Worm (Caenorhabditis elegans) whole organism, early embryonic: ENCODE results near the gene nuo-1.

Source experiments
- B0310.2 ChIP-seq: sonication (generic microtip); optimal IDR thresholded peaks from 2 replicates; lab custom pipeline; 2016; ENCODE audit warnings: mild to moderate bottlenecking, missing genetic modification characterization, missing compliant biosample characterization
- ama-1 ChIP-seq: fragments of 150-350 bp; optimal IDR thresholded peaks from 2 replicates; lab custom pipeline; 2014
- ceh-13 ChIP-seq: fragments of 200-800 bp; sonication (Bioruptor generic); optimal IDR thresholded peaks from 2 replicates; lab custom pipeline; 2018; ENCODE audit warnings: mild to moderate bottlenecking, missing genetic modification characterization, missing compliant biosample characterization
- hmg-4 ChIP-seq: fragments of 200-800 bp; sonication (Bioruptor generic); optimal IDR thresholded peaks from 2 replicates; lab custom pipeline; 2018; ENCODE audit warnings: mild to moderate bottlenecking, missing genetic modification characterization, missing compliant biosample characterization
- pes-1 ChIP-seq: fragments of 200-800 bp; sonication (Bioruptor generic); IDR thresholded peaks from 2 replicates; pipeline ENCODE4 v1.3.6; 2022; ENCODE audit warnings: missing genetic modification reagents, missing genetic modification characterization, missing compliant biosample characterization
- scrt-1 ChIP-seq: fragments of 200-800 bp; sonication (Bioruptor generic); IDR thresholded peaks from 2 replicates; pipeline ENCODE4 v1.3.6; 2022; ENCODE audit warnings: missing genetic modification characterization, missing compliant biosample characterization
- tbx-37 ChIP-seq: fragments of 200-800 bp; sonication (Bioruptor generic); conservative IDR thresholded peaks from 2 replicates; pipeline ENCODE4 v1.3.6; 2022; ENCODE audit warnings: missing genetic modification reagents, missing genetic modification characterization, missing compliant biosample characterization

ce11 chrII:11134828-11135227, 37.2 kb downstream of the nuo-1 start, which contains the start of gene F40F8.5:
- TF ChIP-seq ama-1 (no peak), ceh-13 (GFP tag; lab: Kevin White, UChicago) (no peak), scrt-1 (no peak), hmg-4 (no peak), tbx-37 (GFP tag; lab: Robert Waterston, UW) (no peak), pes-1 (no peak), B0310.2 (no peak)
